Worm (Caenorhabditis elegans): ENCODE results near the gene Y4C6B.2.

DNA sequence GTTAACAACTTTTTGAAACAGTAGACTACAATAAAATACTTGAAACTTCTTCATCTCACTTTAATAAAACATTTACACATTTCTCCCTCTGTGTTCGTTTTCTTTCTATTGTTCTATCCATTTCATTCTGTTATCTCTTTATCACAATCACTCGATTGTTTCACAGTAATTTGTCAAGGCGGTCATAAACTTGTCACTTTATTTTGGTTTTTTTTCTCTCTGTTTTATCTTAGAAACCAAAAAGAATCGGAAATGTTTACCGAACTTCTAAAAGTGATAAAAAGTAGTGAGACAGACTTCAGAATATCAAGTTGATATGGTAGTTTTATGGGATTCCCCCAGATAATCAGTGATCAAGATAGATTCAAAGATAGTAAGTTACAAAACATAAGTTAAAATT, at the start of gene Y4C6B.2:
- TF ChIP-seq ama-1 (optimal IDR thresholded peaks at IDR 0.05) (no peak), ceh-9 (tag; optimal IDR thresholded peaks at IDR 0.05) (no peak), ceh-34 (tag; optimal IDR thresholded peaks at IDR 0.05) (no peak), F13H6.1 (tag; optimal IDR thresholded peaks at IDR 0.05) (no peak), ttx-3 (tag; optimal IDR thresholded peaks at IDR 0.05) (no peak), pha-4 (tag; optimal IDR thresholded peaks at IDR 0.05) (no peak), ceh-19 (GFP tag; optimal IDR thresholded peaks at IDR 0.05) (no peak), nfya-1 (tag; optimal IDR thresholded peaks at IDR 0.05) (no peak), nhr-11 (tag; optimal IDR thresholded peaks at IDR 0.05) (no peak), tbx-2 (tag; optimal IDR thresholded peaks at IDR 0.05) (no peak)
